Worm (Caenorhabditis elegans): Measurements from ENCODE around the gene irk-1.

The irk-1 gene

DNA sequence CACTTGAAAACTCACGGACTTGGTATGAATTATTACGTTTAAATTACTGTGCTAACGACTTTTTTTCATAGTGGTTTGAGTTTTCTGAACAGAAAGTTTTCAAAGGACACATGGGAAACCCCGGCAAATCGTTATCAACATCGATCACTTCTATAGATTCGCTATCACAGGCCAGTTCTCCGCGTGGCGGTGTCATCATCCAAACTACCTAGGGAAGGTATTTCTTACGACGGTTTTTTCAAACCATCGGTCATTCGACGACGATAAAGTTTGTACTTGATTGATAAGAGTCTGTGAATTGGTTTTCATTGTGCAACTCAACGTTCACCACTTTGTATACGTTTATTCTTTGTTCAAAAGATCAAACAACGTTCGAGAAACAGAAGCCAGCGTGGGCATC, 33.4 kb downstream of the irk-1 start (continued):
- TF ChIP-seq ceh-44 (GFP tag; IDR thresholded peaks at IDR 0.05) = no peak
- peak; percentile 86 for TF ChIP-seq dve-1 (tag; optimal IDR thresholded peaks at IDR 0.05; ENCODE audit: insufficient read depth)

DNA sequence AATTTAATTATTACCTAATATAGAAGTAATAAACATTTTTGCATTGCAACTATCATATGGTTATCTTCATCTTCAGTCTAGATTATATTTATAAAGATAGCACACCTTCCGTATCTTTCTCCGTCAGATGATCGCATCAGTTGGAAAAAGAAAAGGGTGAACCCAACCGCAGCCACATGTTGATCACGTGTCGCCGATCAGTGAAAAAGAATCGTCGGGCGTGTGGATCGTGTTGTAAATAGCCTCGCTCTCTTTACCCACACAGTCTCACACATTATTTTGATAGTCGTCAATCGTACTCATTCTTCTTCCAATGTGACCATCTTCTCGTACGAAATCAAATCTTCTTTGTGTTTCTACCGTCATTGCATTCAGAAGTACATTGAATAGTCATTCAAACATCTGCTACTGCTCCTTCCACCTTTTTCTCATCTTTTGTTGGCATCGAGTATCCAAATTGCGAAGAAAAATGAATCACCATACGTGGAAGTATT, 34.0 kb downstream of the irk-1 start:
- TF ChIP-seq ceh-32 (tag; optimal IDR thresholded peaks at IDR 0.05; ENCODE audit: poor library complexity) = peak; percentile 9
- peak; percentile 68 for TF ChIP-seq jun-1 (tag; optimal IDR thresholded peaks at IDR 0.05)
- peak; percentile 82 for TF ChIP-seq lin-13 (GFP tag; optimal IDR thresholded peaks at IDR 0.05)
- peak; percentile 99 for TF ChIP-seq nhr-48 (tag; optimal IDR thresholded peaks at IDR 0.05)
- no peak for TF ChIP-seq tag-97 (GFP tag; IDR thresholded peaks at IDR 0.05)
- no peak for TF ChIP-seq egl-27 (tag; optimal IDR thresholded peaks at IDR 0.05)
- TF ChIP-seq zfp-2 (tag; optimal IDR thresholded peaks at IDR 0.05) = peak; percentile 57
- peak; percentile 51 for TF ChIP-seq nhr-237 (tag; optimal IDR thresholded peaks at IDR 0.05)
- peak; percentile 96 for TF ChIP-seq ama-1 (optimal IDR thresholded peaks at IDR 0.05)
- peak; percentile 99 for TF ChIP-seq hlh-30 (tag; optimal IDR thresholded peaks at IDR 0.05; ENCODE audit: insufficient read depth)
- no peak for TF ChIP-seq lin-15B (tag; optimal IDR thresholded peaks at IDR 0.05)
- TF ChIP-seq mep-1 (tag; optimal IDR thresholded peaks at IDR 0.05) = peak; percentile 97
- peak; percentile 61 to 88 for TF ChIP-seq lsy-2 (tag; optimal IDR thresholded peaks at IDR 0.05)
- no peak for TF ChIP-seq egl-43 (GFP tag; IDR thresholded peaks at IDR 0.05)
- TF ChIP-seq nhr-41 (GFP tag; IDR thresholded peaks at IDR 0.05) = peak; percentile 70
- no peak for TF ChIP-seq F44E2.7 (GFP tag; IDR thresholded peaks at IDR 0.05)
- TF ChIP-seq daf-16 (GFP tag; optimal IDR thresholded peaks at IDR 0.05) = peak; percentile 67 to 96
- peak; percentile 98 for TF ChIP-seq daf-16 (tag; optimal IDR thresholded peaks at IDR 0.05)
- TF ChIP-seq vab-7 (GFP tag; IDR thresholded peaks at IDR 0.05) = no peak
- TF ChIP-seq hmg-1.1 (GFP tag; IDR thresholded peaks at IDR 0.05) = peak; percentile 45
- peak; percentile 97 for TF ChIP-seq tra-1 (GFP tag; IDR thresholded peaks at IDR 0.05)
- peak; percentile 76 for TF ChIP-seq fos-1 (tag; optimal IDR thresholded peaks at IDR 0.05)
- peak; percentile 47; the same call in 1 of the 2 replicates for TF ChIP-seq ctbp-1 (GFP tag; IDR thresholded peaks at IDR 0.05)
- TF ChIP-seq T20F7.1 (GFP tag; optimal IDR thresholded peaks at IDR 0.05) = peak; percentile 83
- TF ChIP-seq ceh-28 (tag; optimal IDR thresholded peaks at IDR 0.05) = no peak
- TF ChIP-seq dve-1 (tag; optimal IDR thresholded peaks at IDR 0.05; ENCODE audit: insufficient read depth) = peak; percentile 98
- no peak for TF ChIP-seq Y5F2A.4 (GFP tag; optimal IDR thresholded peaks at IDR 0.05)
- peak; percentile 94 for TF ChIP-seq nhr-25 (tag; optimal IDR thresholded peaks at IDR 0.05; ENCODE audit: borderline replicate concordance, insufficient read depth)
- TF ChIP-seq Y105C5A.15 (GFP tag; IDR thresholded peaks at IDR 0.05) = 0 out of 2 replicates have a peak, but pooled peaks have one; percentile 5
- TF ChIP-seq madf-9 (GFP tag; conservative IDR thresholded peaks at IDR 0.05) = peak; percentile 69
- no peak for TF ChIP-seq F37D6.2 (tag; optimal IDR thresholded peaks at IDR 0.05)
- no peak for TF ChIP-seq Y48G9A.11 (GFP tag; IDR thresholded peaks at IDR 0.05)
- TF ChIP-seq lin-1 (GFP tag; IDR thresholded peaks at IDR 0.05) = peak; percentile 93
- TF ChIP-seq ceh-20 (GFP tag; IDR thresholded peaks at IDR 0.05) = peak; percentile 64
- TF ChIP-seq dmd-8 (GFP tag; IDR thresholded peaks at IDR 0.05) = no peak
- TF ChIP-seq set-16 (GFP tag; IDR thresholded peaks at IDR 0.05) = peak; percentile 44; the same call in 1 of the 2 replicates
- peak; percentile 97 for TF ChIP-seq T26A8.4 (GFP tag; IDR thresholded peaks at IDR 0.05)
- peak; percentile 40 for TF ChIP-seq sdz-12 (GFP tag; optimal IDR thresholded peaks at IDR 0.05)
- TF ChIP-seq ztf-11 (tag; optimal IDR thresholded peaks at IDR 0.05) = no peak
- peak; percentile 56 for TF ChIP-seq dpl-1 (GFP tag; optimal IDR thresholded peaks at IDR 0.05)
- peak; percentile 57 for TF ChIP-seq F10B5.3 (tag; optimal IDR thresholded peaks at IDR 0.05)
- TF ChIP-seq ceh-44 (GFP tag; IDR thresholded peaks at IDR 0.05) = no peak
- TF ChIP-seq duxl-1 (tag; optimal IDR thresholded peaks at IDR 0.05; ENCODE audit: poor library complexity) = peak; percentile 82
- peak; percentile 94 for TF ChIP-seq nhr-28 (tag; optimal IDR thresholded peaks at IDR 0.05)
- no peak for TF ChIP-seq ZK546.5 (tag; optimal IDR thresholded peaks at IDR 0.05)
- TF ChIP-seq unc-130 (GFP tag; optimal IDR thresholded peaks at IDR 0.05) = no peak
- TF ChIP-seq D1046.2 (GFP tag; IDR thresholded peaks at IDR 0.05) = no peak
- TF ChIP-seq unc-39 (tag; optimal IDR thresholded peaks at IDR 0.05) = no peak
- TF ChIP-seq lin-29 (GFP tag; IDR thresholded peaks at IDR 0.05) = peak; percentile 81

All from whole organism, L4 larva.